Worm (Caenorhabditis elegans): ENCODE measurements around the gene rps-8.
A peak's percentile ranks its signal among the peaks of the same experiment; 100 is the strongest.

rps-8 gene

ce11 chrIV:7313397-7313910 is at the start of gene rps-8:
Gene rps-8, minus strand, starts transcription at chrIV:7313860.
- TF ChIP-seq F44E2.7 (GFP tag; IDR thresholded peaks at IDR 0.05) (0 out of 2 replicates have a peak, but pooled peaks have one; percentile 23), ZK337.2 (GFP tag; IDR thresholded peaks at IDR 0.05) (no peak), arid-1 (GFP tag; conservative IDR thresholded peaks at IDR 0.05) (0 out of 2 replicates have a peak, but pooled peaks have one; percentile 3), aha-1 (tag) (peak; percentile 90)

- TF ChIP-seq nhr-111 (GFP tag; optimal IDR thresholded peaks at IDR 0.05): no peak
- no peak for TF ChIP-seq daf-8 (GFP tag; IDR thresholded peaks at IDR 0.05)
- TF ChIP-seq ceh-82 (tag; optimal IDR thresholded peaks at IDR 0.05): no peak
- no peak for TF ChIP-seq aly-2 (tag; optimal IDR thresholded peaks at IDR 0.05)
- TF ChIP-seq skn-1 (tag; optimal IDR thresholded peaks at IDR 0.05): no peak
- no peak for TF ChIP-seq F49E8.2 (tag; optimal IDR thresholded peaks at IDR 0.05; ENCODE audit: borderline replicate concordance)
- TF ChIP-seq mxl-3 (GFP tag; optimal IDR thresholded peaks at IDR 0.05): no peak
- no peak for TF ChIP-seq nhr-237 (tag; optimal IDR thresholded peaks at IDR 0.05)
- no peak for TF ChIP-seq ceh-44 (GFP tag; IDR thresholded peaks at IDR 0.05)
- no peak for TF ChIP-seq tag-97 (GFP tag; IDR thresholded peaks at IDR 0.05)
- TF ChIP-seq Y5F2A.4 (GFP tag; optimal IDR thresholded peaks at IDR 0.05): no peak
Observed at ce11 chrIV:7346751-7347150, 33.1 kb upstream of the rps-8 start, which contains the start of gene daf-42. Gene daf-42, minus strand, starts transcription at chrIV:7346851.

- TF ChIP-seq vab-7 (GFP tag; IDR thresholded peaks at IDR 0.05) (peak; percentile 61; the same call in 1 of the 2 replicates), T26A8.4 (GFP tag; IDR thresholded peaks at IDR 0.05) (peak; percentile 63), Y48G9A.11 (GFP tag; IDR thresholded peaks at IDR 0.05) (peak; percentile 26; the same call in 1 of the 2 replicates), lim-7 (GFP tag; IDR thresholded peaks at IDR 0.05) (peak; percentile 92), duxl-1 (tag; optimal IDR thresholded peaks at IDR 0.05; ENCODE audit: poor library complexity) (peak; percentile 60), snpc-1.2 (GFP tag; IDR thresholded peaks at IDR 0.05) (peak; percentile 83), tra-1 (GFP tag; IDR thresholded peaks at IDR 0.05) (peak; percentile 51; the same call in 1 of the 2 replicates), madf-5 (GFP tag; IDR thresholded peaks at IDR 0.05) (peak in 1 of 2 experiments; percentile 74; a peak in 1 of 4 replicates), nhr-77 (tag; optimal IDR thresholded peaks at IDR 0.05) (peak; percentile 6), dmd-9 (GFP tag; IDR thresholded peaks at IDR 0.05) (peak; percentile 37; the same call in 1 of the 2 replicates), egl-43 (GFP tag; IDR thresholded peaks at IDR 0.05) (peak; percentile 88; the same call in 1 of the 2 replicates), nhr-41 (GFP tag; IDR thresholded peaks at IDR 0.05) (peak; percentile 48; the same call in 1 of the 2 replicates), R02D3.7 (tag; optimal IDR thresholded peaks at IDR 0.05) (no peak), pha-4 (GFP tag; IDR thresholded peaks at IDR 0.05) (no peak), pha-4 (tag; optimal IDR thresholded peaks at IDR 0.05) (no peak), aly-2 (tag; optimal IDR thresholded peaks at IDR 0.05) (no peak), nhr-76 (tag; optimal IDR thresholded peaks at IDR 0.05) (no peak), ceh-20 (GFP tag; IDR thresholded peaks at IDR 0.05) (0 out of 2 replicates have a peak, but pooled peaks have one; percentile 36), ZK337.2 (GFP tag; IDR thresholded peaks at IDR 0.05) (peak; percentile 38; the same call in 1 of the 2 replicates), mdt-29 (GFP tag; IDR thresholded peaks at IDR 0.05) (peak; percentile 34; the same call in 1 of the 2 replicates), dmd-6 (GFP tag; IDR thresholded peaks at IDR 0.05) (peak; percentile 37), pqm-1 (tag; optimal IDR thresholded peaks at IDR 0.05) (no peak), hmg-1.1 (GFP tag; IDR thresholded peaks at IDR 0.05) (peak; percentile 40; the same call in 1 of the 2 replicates), zip-11 (GFP tag; IDR thresholded peaks at IDR 0.05) (0 out of 2 replicates have a peak, but pooled peaks have one; percentile 35), lin-1 (GFP tag; IDR thresholded peaks at IDR 0.05) (no peak), mep-1 (tag; optimal IDR thresholded peaks at IDR 0.05) (no peak), ceh-44 (GFP tag; IDR thresholded peaks at IDR 0.05) (peak; percentile 68), hlh-11 (tag; optimal IDR thresholded peaks at IDR 0.05) (peak; percentile 9), D1046.2 (GFP tag; IDR thresholded peaks at IDR 0.05) (peak; percentile 65; the same call in 1 of the 2 replicates), mdl-1 (tag; optimal IDR thresholded peaks at IDR 0.05) (peak in 1 of 2 experiments; percentile 32), dmd-8 (GFP tag; IDR thresholded peaks at IDR 0.05) (peak; percentile 82)
Observed at ce11 chrIV:7344020-7344419, 30.4 kb upstream of the rps-8 start.

Measured in whole organism, L4 larva.